Fruit fly (Drosophila melanogaster) whole organism, embryonic: ENCODE results near the gene Cep97.
A peak's percentile ranks its signal among the peaks of the same experiment; 100 is the strongest.

Experiments used
- Ada2b ChIP-seq: fragments of 200-800 bp; sonication (Bioruptor generic); IDR thresholded peaks from 2 replicates; pipeline ENCODE4 v1.3.6; 2022; ENCODE audit warnings: missing biosample characterization, missing genetic modification characterization
- Antp ChIP-seq: fragments of 200-800 bp; sonication (Bioruptor generic); optimal IDR thresholded peaks from 3 replicates; lab custom pipeline; 2016; ENCODE audit warnings: missing biosample characterization, missing genetic modification characterization
- Awh ChIP-seq: fragments of 200-800 bp; sonication (Bioruptor generic); IDR thresholded peaks from 2 replicates; pipeline ENCODE4, ENCODE4 v1.3.6; 2022; ENCODE audit warnings: missing biosample characterization, missing genetic modification characterization
- Blimp-1 ChIP-seq: fragments of 200-800 bp; sonication (Bioruptor generic); optimal IDR thresholded peaks from 3 replicates; lab custom pipeline; 2018; ENCODE audit warnings: missing biosample characterization, missing genetic modification characterization, mild to moderate bottlenecking, moderate library complexity, missing genetic modification reagents
- CG10147 ChIP-seq: fragments of 200-800 bp; sonication (Bioruptor generic); optimal IDR thresholded peaks from 2 replicates; lab custom pipeline; 2019; ENCODE audit warnings: missing biosample characterization, mild to moderate bottlenecking, missing genetic modification characterization, moderate library complexity
- CG10543 ChIP-seq: fragments of 200-800 bp; sonication (Bioruptor generic); optimal IDR thresholded peaks from 3 replicates; lab custom pipeline; 2017; ENCODE audit warnings: missing biosample characterization, mild to moderate bottlenecking, missing genetic modification characterization, moderate library complexity
- CG12104 ChIP-seq: fragments of 200-800 bp; sonication (Bioruptor generic); optimal IDR thresholded peaks from 3 replicates; lab custom pipeline; 2016; ENCODE audit warnings: missing biosample characterization, missing genetic modification characterization
- CG12155 ChIP-seq: fragments of 200-800 bp; sonication (Bioruptor generic); optimal IDR thresholded peaks from 3 replicates; lab custom pipeline; 2016; ENCODE audit warnings: missing biosample characterization, missing genetic modification characterization
- CG14050 ChIP-seq: fragments of 200-800 bp; sonication (Bioruptor generic); IDR thresholded peaks from 3 replicates; pipeline ENCODE4 v1.3.6; 2022; ENCODE audit warnings: missing biosample characterization, missing genetic modification characterization
- CG14965 ChIP-seq: fragments of 200-800 bp; sonication (Bioruptor generic); optimal IDR thresholded peaks from 2 replicates; lab custom pipeline; 2016; ENCODE audit warnings: missing biosample characterization, missing genetic modification characterization, borderline replicate concordance
- CG17359 ChIP-seq: fragments of 200-800 bp; sonication (Bioruptor generic); optimal IDR thresholded peaks from 3 replicates; lab custom pipeline; 2018; ENCODE audit warnings: missing biosample characterization, mild to moderate bottlenecking, missing genetic modification characterization, moderate library complexity
- CG17568 ChIP-seq: fragments of 200-800 bp; sonication (Bioruptor generic); optimal IDR thresholded peaks from 2 replicates; lab custom pipeline; 2018; ENCODE audit warnings: missing biosample characterization, mild to moderate bottlenecking, missing genetic modification characterization, moderate library complexity
- CG17912 ChIP-seq: fragments of 200-800 bp; sonication (Bioruptor generic); optimal IDR thresholded peaks from 2 replicates; lab custom pipeline; 2018; ENCODE audit warnings: missing biosample characterization, mild to moderate bottlenecking, missing genetic modification characterization
- CG2678 ChIP-seq: fragments of 200-800 bp; sonication (Bioruptor generic); optimal IDR thresholded peaks from 3 replicates; lab custom pipeline; 2019; ENCODE audit warnings: missing biosample characterization, mild to moderate bottlenecking, missing genetic modification characterization, moderate library complexity
- CG31441 ChIP-seq: fragments of 200-800 bp; sonication (Bioruptor generic); IDR thresholded peaks from 2 replicates; pipeline ENCODE4 v1.3.6; 2022; ENCODE audit warnings: missing biosample characterization, missing genetic modification characterization
- CG3281 ChIP-seq: fragments of 200-800 bp; sonication (Bioruptor generic); optimal IDR thresholded peaks from 3 replicates; lab custom pipeline; 2017; ENCODE audit warnings: missing biosample characterization, mild to moderate bottlenecking, missing genetic modification characterization
- CG34376 ChIP-seq: fragments of 200-800 bp; sonication (Bioruptor generic); optimal IDR thresholded peaks from 2 replicates; lab custom pipeline; 2018; ENCODE audit warnings: missing biosample characterization, mild to moderate bottlenecking, missing genetic modification characterization
- CG3847 ChIP-seq: fragments of 200-800 bp; sonication (Bioruptor generic); IDR thresholded peaks from 2 replicates; pipeline ENCODE4 v1.3.6; 2022; ENCODE audit warnings: missing biosample characterization, missing genetic modification characterization
- CG4328 ChIP-seq: fragments of 200-800 bp; sonication (Bioruptor generic); optimal IDR thresholded peaks from 3 replicates; lab custom pipeline; 2017; ENCODE audit warnings: missing biosample characterization, missing genetic modification reagents, missing genetic modification characterization
- CG4404 ChIP-seq: fragments of 200-800 bp; sonication (Bioruptor generic); IDR thresholded peaks from 2 replicates; pipeline ENCODE4 v1.3.6; 2022; ENCODE audit warnings: missing biosample characterization, missing genetic modification characterization
- CG7271 ChIP-seq: fragments of 200-800 bp; sonication (Bioruptor generic); optimal IDR thresholded peaks from 2 replicates; lab custom pipeline; 2018; ENCODE audit warnings: missing biosample characterization, mild to moderate bottlenecking, missing genetic modification characterization, moderate library complexity
- CG7372 ChIP-seq: fragments of 200-800 bp; sonication (Bioruptor generic); IDR thresholded peaks from 2 replicates; pipeline ENCODE4 v1.3.6; 2022; ENCODE audit warnings: missing biosample characterization, missing genetic modification characterization
- CG9727 ChIP-seq: fragments of 200-800 bp; sonication (Bioruptor generic); optimal IDR thresholded peaks from 3 replicates; lab custom pipeline; 2017; ENCODE audit warnings: missing biosample characterization, mild to moderate bottlenecking, missing genetic modification characterization
- Dbx ChIP-seq: fragments of 200-800 bp; sonication (Bioruptor generic); IDR thresholded peaks from 3 replicates; pipeline ENCODE4 v1.3.6; 2022; ENCODE audit warnings: missing biosample characterization, missing genetic modification characterization
- Doc2 ChIP-seq: fragments of 200-800 bp; sonication (Bioruptor generic); IDR thresholded peaks from 2 replicates; pipeline ENCODE4 v1.3.6; 2022; ENCODE audit warnings: missing biosample characterization, missing genetic modification characterization
- Mes4 ChIP-seq: fragments of 200-800 bp; sonication (Bioruptor generic); optimal IDR thresholded peaks from 2 replicates; lab custom pipeline; 2016; ENCODE audit warnings: missing biosample characterization, missing genetic modification characterization
- Mrtf ChIP-seq: fragments of 200-800 bp; sonication (Bioruptor generic); IDR thresholded peaks from 3 replicates; pipeline ENCODE4 v1.3.6; 2022; ENCODE audit warnings: missing biosample characterization, missing genetic modification characterization
- Sin3A ChIP-seq: fragments of >200 bp; optimal IDR thresholded peaks from 2 replicates; lab custom pipeline; 2018
- Sry-δ ChIP-seq: fragments of 200-800 bp; sonication (Bioruptor generic); optimal IDR thresholded peaks from 2 replicates; lab custom pipeline; 2016; ENCODE audit warnings: missing biosample characterization, missing genetic modification characterization
- Trl ChIP-seq, 3 experiments: fragments of >200 bp in 2 of 3; fragments of 200-800 bp in 1 of 3; sonication (Bioruptor generic) in 1 of 3; optimal IDR thresholded peaks; 2 replicates in 1 of 3; 3 replicates in 2 of 3; lab custom pipeline; 2016 to 2017; ENCODE audit warnings: missing biosample characterization in 1 of 3, missing genetic modification characterization in 1 of 3
- caup ChIP-seq: fragments of 200-800 bp; sonication (Bioruptor generic); optimal IDR thresholded peaks from 3 replicates; lab custom pipeline; 2017; ENCODE audit warnings: missing biosample characterization, mild to moderate bottlenecking, missing genetic modification characterization, moderate library complexity; ENCODE audit not compliant: severe bottlenecking
- da ChIP-seq: fragments of 200-800 bp; sonication (Bioruptor generic); optimal IDR thresholded peaks from 2 replicates; lab custom pipeline; 2016; ENCODE audit warnings: missing biosample characterization, missing genetic modification characterization
- dan ChIP-seq: fragments of 200-800 bp; sonication (Bioruptor generic); IDR thresholded peaks from 2 replicates; pipeline ENCODE4 v1.3.6; 2022; ENCODE audit warnings: missing biosample characterization, missing genetic modification characterization
- eve ChIP-seq, 2 experiments: fragments of >200 bp; optimal IDR thresholded peaks; 2 replicates each; lab custom pipeline; 2017; ENCODE audit warnings: missing biosample characterization in 2 of 2, missing genetic modification characterization in 2 of 2
- fru ChIP-seq: fragments of >200 bp; optimal IDR thresholded peaks from 2 replicates; lab custom pipeline; 2017
- hkb ChIP-seq, 2 experiments: fragments of 200-800 bp in 1 of 2; fragments of >200 bp in 1 of 2; sonication (Bioruptor generic) in 1 of 2; IDR thresholded peaks in 1 of 2; optimal IDR thresholded peaks in 1 of 2; 2 replicates each; pipeline versions ENCODE4 v1.3.6 to Lab custom; 2017 to 2022; ENCODE audit warnings: missing biosample characterization in 1 of 2, missing genetic modification characterization in 1 of 2
- jumu ChIP-seq: fragments of 200-800 bp; sonication (Bioruptor generic); optimal IDR thresholded peaks from 3 replicates; lab custom pipeline; 2016; ENCODE audit warnings: missing biosample characterization, missing genetic modification characterization
- mld ChIP-seq: fragments of 200-800 bp; sonication (Bioruptor generic); IDR thresholded peaks from 3 replicates; pipeline ENCODE4 v1.3.6; 2022; ENCODE audit warnings: missing biosample characterization, missing genetic modification characterization; ENCODE audit not compliant: partially characterized antibody
- nerfin-1 ChIP-seq: fragments of 200-800 bp; sonication (Bioruptor generic); optimal IDR thresholded peaks from 3 replicates; lab custom pipeline; 2019; ENCODE audit warnings: missing biosample characterization, mild to moderate bottlenecking, missing genetic modification characterization, moderate library complexity
- oc ChIP-seq: fragments of 200-800 bp; sonication (Bioruptor generic); optimal IDR thresholded peaks from 2 replicates; lab custom pipeline; 2018; ENCODE audit warnings: missing biosample characterization, mild to moderate bottlenecking, missing genetic modification characterization, moderate library complexity
- sim ChIP-seq: fragments of 200-800 bp; sonication (Bioruptor generic); IDR thresholded peaks from 2 replicates; pipeline ENCODE4 v1.3.6; 2022; ENCODE audit warnings: missing biosample characterization, missing genetic modification characterization
- sisA ChIP-seq: fragments of 200-800 bp; sonication (Bioruptor generic); IDR thresholded peaks from 2 replicates; pipeline ENCODE4 v1.3.6; 2022; ENCODE audit warnings: missing biosample characterization, missing genetic modification characterization
- stc ChIP-seq: fragments of 200-800 bp; sonication (Bioruptor generic); IDR thresholded peaks from 2 replicates; pipeline ENCODE4 v1.3.6; 2022; ENCODE audit warnings: missing biosample characterization, missing genetic modification characterization
- tna ChIP-seq: fragments of 200-800 bp; sonication (Bioruptor generic); IDR thresholded peaks from 2 replicates; pipeline ENCODE4 v1.3.6; 2022; ENCODE audit warnings: missing biosample characterization, missing genetic modification characterization; ENCODE audit not compliant: partially characterized antibody
- ttk ChIP-seq: fragments of 200-800 bp; sonication (Bioruptor generic); IDR thresholded peaks from 2 replicates; pipeline ENCODE4 v2.1.2; 2022; ENCODE audit warnings: missing biosample characterization, missing genetic modification characterization
- unpg ChIP-seq: fragments of 200-800 bp; sonication (Bioruptor generic); optimal IDR thresholded peaks from 3 replicates; lab custom pipeline; 2018; ENCODE audit warnings: missing biosample characterization, mild to moderate bottlenecking, missing genetic modification characterization, moderate library complexity
- vnd ChIP-seq: fragments of 200-800 bp; sonication (Bioruptor generic); IDR thresholded peaks from 3 replicates; pipeline ENCODE4 v1.3.6; 2022; ENCODE audit warnings: missing biosample characterization, missing genetic modification characterization; ENCODE audit not compliant: partially characterized antibody
- zen ChIP-seq: fragments of 200-800 bp; sonication (Bioruptor generic); optimal IDR thresholded peaks from 3 replicates; lab custom pipeline; 2018; ENCODE audit warnings: missing biosample characterization, mild to moderate bottlenecking, missing genetic modification characterization, moderate library complexity
- zen2 ChIP-seq: fragments of 200-800 bp; sonication (Bioruptor generic); IDR thresholded peaks from 3 replicates; pipeline ENCODE4 v1.3.6; 2022; ENCODE audit warnings: missing biosample characterization, missing genetic modification characterization; ENCODE audit not compliant: partially characterized antibody
- zfh2 ChIP-seq: fragments of 200-800 bp; sonication (Bioruptor generic); optimal IDR thresholded peaks from 2 replicates; lab custom pipeline; 2016; ENCODE audit warnings: missing biosample characterization, missing genetic modification characterization

Gene Cep97

dm6 chr2L:3882172-3882571, 14.7 kb downstream of the Cep97 start (continued):
- TF ChIP-seq Ada2b (GFP tag; lab: Robert Waterston, UW) (no peak; the same call in 1 of the 2 replicates), CG4404 (no peak), CG9727 (GFP tag; lab: Kevin White, UChicago) (peak; percentile 31), CG3847 (GFP tag; lab: Robert Waterston, UW) (0 out of 2 replicates have a peak, but pooled peaks have one; percentile 32), CG31441 (GFP tag; lab: Robert Waterston, UW) (peak; percentile 34; the same call in 1 of the 2 replicates), ttk (GFP tag; lab: Robert Waterston, UW) (0 out of 2 replicates have a peak, but pooled peaks have one; percentile 37), Mrtf (GFP tag; lab: Robert Waterston, UW) (no peak), stc (GFP tag; lab: Robert Waterston, UW) (peak; percentile 42; the same call in 1 of the 2 replicates), CG17912 (GFP tag; lab: Kevin White, UChicago) (no peak), zfh2 (GFP tag; lab: Kevin White, UChicago) (peak; percentile 8), Trl (optimal IDR thresholded peaks at IDR 0.05; lab: Kevin White, UChicago) (no peak), Trl (GFP tag; optimal IDR thresholded peaks at IDR 0.05; lab: Kevin White, UChicago) (no peak), CG12155 (GFP tag; lab: Kevin White, UChicago) (no peak), vnd (no peak), Doc2 (no peak), CG10147 (no peak), Sin3A (lab: Kevin White, UChicago) (no peak), zen (tag; lab: Kevin White, UChicago) (no peak), CG4328 (GFP tag; lab: Kevin White, UChicago) (no peak), jumu (GFP tag; lab: Kevin White, UChicago) (no peak), eve (GFP tag; optimal IDR thresholded peaks at IDR 0.05; lab: Kevin White, UChicago) (no peak), nerfin-1 (tag; lab: Kevin White, UChicago) (no peak), CG17568 (GFP tag; lab: Kevin White, UChicago) (no peak), da (no peak), caup (GFP tag; lab: Kevin White, UChicago) (no peak), CG12104 (no peak), CG2678 (peak; percentile 49), Sry-δ (no peak), tna (GFP tag; lab: Robert Waterston, UW) (no peak), unpg (GFP tag; lab: Kevin White, UChicago) (peak; percentile 55), CG34376 (no peak), Blimp-1 (GFP tag; lab: Kevin White, UChicago) (peak; percentile 8), CG14965 (GFP tag; lab: Kevin White, UChicago) (no peak), Dbx (GFP tag; lab: Robert Waterston, UW) (0 out of 3 replicates have a peak, but pooled peaks have one; percentile 10), CG3281 (peak; percentile 10), sisA (GFP tag; lab: Robert Waterston, UW) (peak; percentile 49; the same call in 1 of the 2 replicates), fru (no peak), CG14050 (GFP tag; lab: Robert Waterston, UW) (peak; percentile 34; the same call in 2 of the 3 replicates), hkb (optimal IDR thresholded peaks at IDR 0.05; lab: Kevin White, UChicago) (no peak), hkb (GFP tag; IDR thresholded peaks at IDR 0.05; lab: Robert Waterston, UW) (peak; percentile 66), dan (GFP tag; lab: Robert Waterston, UW) (no peak), Mes4 (GFP tag; lab: Kevin White, UChicago) (no peak), CG17359 (tag; lab: Kevin White, UChicago) (peak; percentile 41), sim (GFP tag; lab: Robert Waterston, UW) (0 out of 2 replicates have a peak, but pooled peaks have one; percentile 9), oc (tag; lab: Kevin White, UChicago) (no peak), CG10543 (GFP tag; lab: Kevin White, UChicago) (no peak), zen2 (GFP tag; lab: Robert Waterston, UW) (no peak), mld (GFP tag; lab: Robert Waterston, UW) (no peak), CG7372 (GFP tag; lab: Robert Waterston, UW) (no peak; the same call in 1 of the 2 replicates), Antp (GFP tag; lab: Kevin White, UChicago) (peak; percentile 14), CG7271 (tag; lab: Kevin White, UChicago) (no peak), Awh (GFP tag; lab: Robert Waterston, UW) (no peak)
